Worm (Caenorhabditis elegans) whole organism, young adult: ENCODE measurements around the gene F20C5.6.
A peak's percentile ranks its signal among the peaks of the same experiment; 100 is the strongest.

Source experiments
- B0336.3 ChIP-seq: fragments of 200-800 bp; sonication (Bioruptor generic); IDR thresholded peaks from 2 replicates; pipeline ENCODE4 v1.3.6; 2022; ENCODE audit warnings: missing genetic modification characterization, missing compliant biosample characterization
- D2030.7 ChIP-seq: fragments of 200-800 bp; sonication (Bioruptor generic); IDR thresholded peaks from 2 replicates; pipeline ENCODE4 v1.3.6; 2022; ENCODE audit warnings: missing genetic modification reagents, missing genetic modification characterization, missing compliant biosample characterization
- F39B2.1 ChIP-seq: fragments of 200-800 bp; sonication (Bioruptor generic); IDR thresholded peaks from 2 replicates; pipeline ENCODE4 v1.3.6; 2022; ENCODE audit warnings: missing genetic modification reagents, missing genetic modification characterization, missing compliant biosample characterization
- F52B5.7 ChIP-seq: sonication (generic microtip); optimal IDR thresholded peaks from 2 replicates; lab custom pipeline; 2016; ENCODE audit warnings: mild to moderate bottlenecking, missing genetic modification characterization, missing compliant biosample characterization
- F57C9.4 ChIP-seq: sonication (generic microtip); optimal IDR thresholded peaks from 2 replicates; lab custom pipeline; 2017; ENCODE audit warnings: mild to moderate bottlenecking, missing genetic modification characterization, missing compliant biosample characterization
- T07F8.4 ChIP-seq: sonication (generic microtip); optimal IDR thresholded peaks from 2 replicates; lab custom pipeline; 2016; ENCODE audit warnings: mild to moderate bottlenecking, missing genetic modification characterization, moderate library complexity, missing compliant biosample characterization
- Y67H2A.10 ChIP-seq: fragments of 200-800 bp; sonication (Bioruptor generic); conservative IDR thresholded peaks from 2 replicates; pipeline ENCODE4 v1.3.6; 2022; ENCODE audit warnings: missing genetic modification reagents, missing genetic modification characterization, missing compliant biosample characterization
- Y95B8A.8 ChIP-seq: fragments of 200-800 bp; sonication (Bioruptor generic); IDR thresholded peaks from 2 replicates; pipeline ENCODE4 v1.3.6; 2022; ENCODE audit warnings: missing genetic modification reagents, missing genetic modification characterization, missing compliant biosample characterization
- ZK185.1 ChIP-seq: sonication (generic microtip); optimal IDR thresholded peaks from 2 replicates; lab custom pipeline; 2016; ENCODE audit warnings: mild to moderate bottlenecking, missing genetic modification characterization, missing compliant biosample characterization; ENCODE audit not compliant: poor library complexity, severe bottlenecking
- ama-1 ChIP-seq, 3 experiments: fragments of 150-350 bp in 1 of 3; sonication (generic microtip) in 2 of 3; optimal IDR thresholded peaks; 2 replicates each; lab custom pipeline; 2014 to 2018; ENCODE audit warnings: missing biosample characterization in 2 of 3, missing genetic modification characterization in 2 of 3, missing genetic modification reagents in 2 of 3
- aptf-2 ChIP-seq: fragments of 200-800 bp; sonication (Bioruptor generic); conservative IDR thresholded peaks from 2 replicates; pipeline ENCODE4 v1.3.6; 2022; ENCODE audit warnings: missing genetic modification reagents, missing genetic modification characterization, missing compliant biosample characterization
- atf-7 ChIP-seq: sonication (generic microtip); optimal IDR thresholded peaks from 2 replicates; lab custom pipeline; 2017; ENCODE audit warnings: mild to moderate bottlenecking, missing genetic modification characterization, missing compliant biosample characterization
- attf-3 ChIP-seq: fragments of 200-800 bp; sonication (Bioruptor generic); conservative IDR thresholded peaks from 2 replicates; pipeline ENCODE4 v1.3.6; 2022; ENCODE audit warnings: missing genetic modification reagents, missing genetic modification characterization, missing compliant biosample characterization
- attf-5 ChIP-seq: fragments of 200-800 bp; sonication (Bioruptor generic); optimal IDR thresholded peaks from 2 replicates; lab custom pipeline; 2018; ENCODE audit warnings: mild to moderate bottlenecking, missing genetic modification characterization, missing compliant biosample characterization
- bed-1 ChIP-seq: fragments of 200-800 bp; sonication (Bioruptor generic); IDR thresholded peaks from 2 replicates; pipeline ENCODE4 v1.3.6; 2022; ENCODE audit warnings: missing genetic modification reagents, missing genetic modification characterization, missing compliant biosample characterization
- cebp-1 ChIP-seq, 2 experiments: fragments of 200-800 bp in 1 of 2; sonication (Bioruptor generic) in 1 of 2; sonication (generic microtip) in 1 of 2; IDR thresholded peaks in 1 of 2; optimal IDR thresholded peaks in 1 of 2; 2 replicates each; pipeline versions ENCODE4 v1.3.6 to Lab custom; 2017 to 2022; ENCODE audit warnings: missing compliant biosample characterization in 2 of 2, missing genetic modification characterization in 2 of 2, mild to moderate bottlenecking in 1 of 2, missing genetic modification reagents in 1 of 2, moderate library complexity in 1 of 2
- ceh-27 ChIP-seq: fragments of 200-800 bp; sonication (Bioruptor generic); optimal IDR thresholded peaks from 2 replicates; lab custom pipeline; 2018; ENCODE audit warnings: mild to moderate bottlenecking, missing genetic modification characterization, moderate library complexity, missing compliant biosample characterization
- ceh-58 ChIP-seq: fragments of 200-800 bp; sonication (Bioruptor generic); IDR thresholded peaks from 2 replicates; pipeline ENCODE4 v1.3.6; 2022; ENCODE audit warnings: missing genetic modification characterization, missing compliant biosample characterization
- dpl-1 ChIP-seq: fragments of 150-350 bp; optimal IDR thresholded peaks from 2 replicates; lab custom pipeline; 2014; ENCODE audit warnings: missing biosample characterization, missing genetic modification reagents, missing genetic modification characterization
- ekl-4 ChIP-seq: fragments of 200-800 bp; sonication (Bioruptor generic); IDR thresholded peaks from 2 replicates; pipeline ENCODE4 v1.3.6; 2022; ENCODE audit warnings: missing genetic modification reagents, missing genetic modification characterization, missing compliant biosample characterization
- fkh-3 ChIP-seq: sonication (generic microtip); optimal IDR thresholded peaks from 2 replicates; lab custom pipeline; 2016; ENCODE audit warnings: mild to moderate bottlenecking, missing genetic modification characterization, missing compliant biosample characterization
- gei-17 ChIP-seq: fragments of 200-800 bp; sonication (Bioruptor generic); optimal IDR thresholded peaks from 2 replicates; lab custom pipeline; 2018; ENCODE audit warnings: mild to moderate bottlenecking, missing genetic modification characterization, missing compliant biosample characterization
- him-1 ChIP-seq: sonication (generic microtip); optimal IDR thresholded peaks from 2 replicates; lab custom pipeline; 2016; ENCODE audit warnings: missing genotype, missing genetic modification reagents, missing genetic modification characterization, missing compliant biosample characterization
- hlh-12 ChIP-seq: sonication (generic microtip); optimal IDR thresholded peaks from 2 replicates; lab custom pipeline; 2016; ENCODE audit warnings: missing genetic modification characterization, missing compliant biosample characterization
- hlh-26 ChIP-seq: fragments of 200-800 bp; sonication (Bioruptor generic); conservative IDR thresholded peaks from 2 replicates; pipeline ENCODE4 v1.3.6; 2022; ENCODE audit warnings: missing genetic modification reagents, missing genetic modification characterization, missing compliant biosample characterization
- let-526 ChIP-seq: fragments of 200-800 bp; sonication (Bioruptor generic); IDR thresholded peaks from 2 replicates; pipeline ENCODE4 v1.3.6; 2022; ENCODE audit warnings: missing genetic modification reagents, missing genetic modification characterization, missing compliant biosample characterization
- lin-35 ChIP-seq, 3 experiments: fragments of 150-350 bp in 2 of 3; sonication (generic microtip) in 1 of 3; optimal IDR thresholded peaks; 2 replicates each; lab custom pipeline; 2014 to 2018; ENCODE audit warnings: missing biosample characterization in 3 of 3, missing genetic modification characterization in 3 of 3, missing genetic modification reagents in 3 of 3
- lin-54 ChIP-seq: fragments of 200-800 bp; sonication (Bioruptor generic); optimal IDR thresholded peaks from 2 replicates; lab custom pipeline; 2018; ENCODE audit warnings: mild to moderate bottlenecking, missing genetic modification characterization, missing compliant biosample characterization
- lsl-1 ChIP-seq: fragments of 200-800 bp; sonication (Bioruptor generic); optimal IDR thresholded peaks from 2 replicates; lab custom pipeline; 2018; ENCODE audit warnings: mild to moderate bottlenecking, missing genetic modification characterization, moderate library complexity, missing compliant biosample characterization
- madf-10 ChIP-seq: sonication (generic microtip); optimal IDR thresholded peaks from 2 replicates; lab custom pipeline; 2016; ENCODE audit warnings: mild to moderate bottlenecking, missing genetic modification characterization, missing compliant biosample characterization
- madf-6 ChIP-seq: fragments of 200-800 bp; sonication (Bioruptor generic); IDR thresholded peaks from 2 replicates; pipeline ENCODE4 v1.3.6; 2022; ENCODE audit warnings: missing genetic modification reagents, missing genetic modification characterization, missing compliant biosample characterization
- madf-8 ChIP-seq: fragments of 200-800 bp; sonication (Bioruptor generic); conservative IDR thresholded peaks from 2 replicates; pipeline ENCODE4 v1.3.6; 2022; ENCODE audit warnings: missing genetic modification reagents, missing genetic modification characterization, missing compliant biosample characterization
- mel-28 ChIP-seq: sonication (generic microtip); optimal IDR thresholded peaks from 2 replicates; lab custom pipeline; 2016; ENCODE audit warnings: borderline replicate concordance, mild to moderate bottlenecking, missing genetic modification characterization, missing compliant biosample characterization
- mes-4 ChIP-seq: sonication (generic microtip); optimal IDR thresholded peaks from 2 replicates; lab custom pipeline; 2016; ENCODE audit warnings: missing genotype, missing genetic modification characterization, missing compliant biosample characterization
- mxl-1 ChIP-seq: sonication (generic microtip); optimal IDR thresholded peaks from 2 replicates; lab custom pipeline; 2016; ENCODE audit warnings: missing genetic modification characterization, missing compliant biosample characterization
- nfya-2 ChIP-seq: fragments of 200-800 bp; sonication (Bioruptor generic); IDR thresholded peaks from 2 replicates; pipeline ENCODE4 v1.3.6; 2022; ENCODE audit warnings: missing genetic modification reagents, missing genetic modification characterization, missing compliant biosample characterization
- nfyb-1 ChIP-seq: fragments of 200-800 bp; sonication (Bioruptor generic); IDR thresholded peaks from 2 replicates; pipeline ENCODE4 v1.3.6; 2022; ENCODE audit warnings: missing genetic modification reagents, missing genetic modification characterization, missing compliant biosample characterization
- nhr-80 ChIP-seq: sonication (generic microtip); optimal IDR thresholded peaks from 2 replicates; lab custom pipeline; 2016; ENCODE audit warnings: missing genetic modification characterization, missing compliant biosample characterization
- sdz-38 ChIP-seq: sonication (generic microtip); optimal IDR thresholded peaks from 2 replicates; lab custom pipeline; 2016; ENCODE audit warnings: missing genotype, missing genetic modification characterization, missing compliant biosample characterization
- snpc-1.3 ChIP-seq: sonication (generic microtip); optimal IDR thresholded peaks from 2 replicates; lab custom pipeline; 2017; ENCODE audit warnings: missing genetic modification characterization, mild to moderate bottlenecking, missing compliant biosample characterization, antibody characterized with exemption, moderate library complexity, missing genotype, missing genetic modification reagents; ENCODE audit not compliant: insufficient read depth
- snpc-3.4 ChIP-seq: sonication (generic microtip); optimal IDR thresholded peaks from 2 replicates; lab custom pipeline; 2017; ENCODE audit warnings: missing genetic modification characterization, mild to moderate bottlenecking, missing compliant biosample characterization, antibody characterized with exemption, moderate library complexity, missing genotype, missing genetic modification reagents
- tbx-9 ChIP-seq: sonication (generic microtip); optimal IDR thresholded peaks from 2 replicates; lab custom pipeline; 2016; ENCODE audit warnings: borderline replicate concordance, missing genetic modification characterization, inconsistent platforms, missing compliant biosample characterization
- tlf-1 ChIP-seq: fragments of 200-800 bp; sonication (Bioruptor generic); optimal IDR thresholded peaks from 2 replicates; lab custom pipeline; 2018; ENCODE audit warnings: mild to moderate bottlenecking, missing genetic modification characterization, missing compliant biosample characterization
- zfh-2 ChIP-seq: fragments of 200-800 bp; sonication (Bioruptor generic); conservative IDR thresholded peaks from 2 replicates; pipeline ENCODE4 v1.3.6; 2022; ENCODE audit warnings: missing genetic modification reagents, missing genetic modification characterization, missing compliant biosample characterization
- ztf-26 ChIP-seq: sonication (generic microtip); optimal IDR thresholded peaks from 2 replicates; lab custom pipeline; 2017; ENCODE audit warnings: missing genetic modification characterization, missing compliant biosample characterization

Gene F20C5.6

DNA sequence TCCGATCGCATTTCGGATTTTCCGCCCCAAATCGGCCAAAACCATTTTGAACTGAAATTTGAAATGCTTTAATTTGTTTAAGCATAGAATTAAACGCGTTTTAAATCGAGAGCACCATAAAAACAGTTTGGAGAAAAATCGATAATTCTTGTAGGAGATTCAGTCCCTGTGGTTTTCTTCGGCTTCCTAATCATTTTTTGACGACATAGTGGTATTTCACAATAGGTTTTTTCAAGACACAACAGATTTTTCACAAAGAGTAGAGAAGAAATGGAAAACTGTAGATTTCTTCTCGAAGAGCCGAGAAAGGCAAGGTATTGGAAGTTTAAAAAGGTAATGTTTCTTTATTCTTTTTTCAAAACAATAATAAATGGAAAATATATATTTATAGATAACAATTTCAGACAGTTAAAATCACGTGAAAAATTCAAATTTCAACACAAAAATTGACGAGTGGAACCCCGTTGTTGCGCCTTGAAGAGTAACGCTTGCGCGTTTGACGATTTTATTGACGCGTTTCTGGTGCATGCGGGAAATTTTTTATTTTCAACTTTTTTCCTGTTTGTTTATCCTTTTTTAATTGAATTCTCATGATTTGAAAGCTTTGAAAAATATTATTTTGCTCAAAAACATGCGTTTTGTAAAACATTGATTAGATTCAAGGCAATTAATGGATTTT, 29.2 kb downstream of the F20C5.6 start, which contains the start of gene F21D5.7 (continued):
- TF ChIP-seq mes-4 (tag; lab: Kevin White, UChicago) (no peak), ceh-27 (GFP tag; lab: Kevin White, UChicago) (peak; percentile 43), ceh-58 (no peak), F39B2.1 (GFP tag; lab: Robert Waterston, UW) (no peak), ztf-26 (no peak), F57C9.4 (tag; lab: Kevin White, UChicago) (no peak), cebp-1 (GFP tag; IDR thresholded peaks at IDR 0.05; lab: Robert Waterston, UW) (peak; percentile 22; the same call in 1 of the 2 replicates), cebp-1 (tag; optimal IDR thresholded peaks at IDR 0.05; lab: Kevin White, UChicago) (peak; percentile 93), nfyb-1 (peak; percentile 79), ZK185.1 (tag; lab: Kevin White, UChicago) (peak; percentile 63), madf-8 (GFP tag; lab: Robert Waterston, UW) (peak; percentile 36), mel-28 (tag; lab: Kevin White, UChicago) (no peak), nhr-80 (tag; lab: Kevin White, UChicago) (peak; percentile 67), mxl-1 (no peak), snpc-1.3 (peak; percentile 34), lsl-1 (GFP tag; lab: Kevin White, UChicago) (peak; percentile 55), tlf-1 (GFP tag; lab: Kevin White, UChicago) (peak; percentile 60), sdz-38 (tag; lab: Kevin White, UChicago) (no peak), aptf-2 (GFP tag; lab: Robert Waterston, UW) (no peak), D2030.7 (GFP tag; lab: Robert Waterston, UW) (peak; percentile 27; the same call in 1 of the 2 replicates), madf-6 (peak; percentile 69), madf-10 (peak; percentile 69), ama-1 (optimal IDR thresholded peaks at IDR 0.05; lab: Kevin White, UChicago) (no peak), ama-1 (GFP tag; optimal IDR thresholded peaks at IDR 0.05; lab: Kevin White, UChicago) (no peak), gei-17 (GFP tag; lab: Kevin White, UChicago) (no peak), T07F8.4 (tag; lab: Kevin White, UChicago) (no peak), B0336.3 (GFP tag; lab: Robert Waterston, UW) (peak; percentile 71; the same call in 1 of the 2 replicates), ekl-4 (GFP tag; lab: Robert Waterston, UW) (peak; percentile 68; the same call in 1 of the 2 replicates), hlh-12 (no peak), snpc-3.4 (tag; lab: Kevin White, UChicago) (no peak), dpl-1 (GFP tag; lab: Kevin White, UChicago) (peak; percentile 13), bed-1 (GFP tag; lab: Robert Waterston, UW) (no peak), Y67H2A.10 (GFP tag; lab: Robert Waterston, UW) (no peak), fkh-3 (tag; lab: Kevin White, UChicago) (no peak), attf-5 (GFP tag; lab: Kevin White, UChicago) (peak; percentile 90), attf-3 (GFP tag; lab: Robert Waterston, UW) (0 out of 2 replicates have a peak, but pooled peaks have one; percentile 41)

DNA sequence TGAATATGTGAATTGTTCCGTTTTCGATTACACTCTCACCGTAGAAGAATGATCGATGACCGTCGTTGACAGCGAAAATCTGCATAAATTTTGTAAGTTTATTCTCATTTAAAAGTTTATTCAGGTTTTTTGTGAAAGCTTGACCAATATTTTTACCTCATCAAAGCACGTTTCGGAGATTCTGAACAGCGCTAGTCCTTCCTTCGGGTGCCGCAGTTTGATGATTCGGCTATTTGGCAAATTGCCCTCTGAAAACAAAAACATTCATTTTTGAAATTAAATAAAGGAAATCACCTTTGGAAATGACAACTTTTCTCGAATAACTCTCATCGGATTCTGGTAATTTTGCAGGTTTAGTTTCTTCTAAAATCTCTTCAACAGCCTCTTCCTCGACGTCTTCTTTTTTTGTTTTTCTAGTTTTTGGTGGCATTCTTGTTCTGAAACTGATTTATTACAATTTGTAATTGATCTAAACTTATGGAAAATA, 32.0 kb downstream of the F20C5.6 start, which contains the start of gene F21D5.6:
F21D5.6 (minus strand) TSS at position 437 of the 487 bp plus-strand sequence.
- TF ChIP-seq nfyb-1: peak; percentile 57; the same call in 1 of the 2 replicates
- TF ChIP-seq lin-35 (GFP tag; optimal IDR thresholded peaks at IDR 0.05; lab: Kevin White, UChicago): peak in 1 of 3 experiments; percentile 48
- no peak for TF ChIP-seq nfya-2
- no peak for TF ChIP-seq sdz-38 (tag; lab: Kevin White, UChicago)
- TF ChIP-seq zfh-2 (GFP tag; lab: Robert Waterston, UW): no peak
- no peak for TF ChIP-seq tbx-9 (tag; lab: Kevin White, UChicago)
- TF ChIP-seq atf-7 (tag; lab: Kevin White, UChicago): no peak
- TF ChIP-seq him-1 (tag; lab: Kevin White, UChicago): no peak
- TF ChIP-seq aptf-2 (GFP tag; lab: Robert Waterston, UW): no peak
- TF ChIP-seq hlh-26 (GFP tag; lab: Robert Waterston, UW): no peak
- no peak for TF ChIP-seq ceh-27 (GFP tag; lab: Kevin White, UChicago)
- no peak for TF ChIP-seq F52B5.7 (tag; lab: Kevin White, UChicago)
- no peak for TF ChIP-seq madf-8 (GFP tag; lab: Robert Waterston, UW)
- no peak for TF ChIP-seq Y95B8A.8 (GFP tag; lab: Robert Waterston, UW)
- no peak for TF ChIP-seq lin-54 (GFP tag; lab: Kevin White, UChicago)
- no peak for TF ChIP-seq let-526 (GFP tag; lab: Robert Waterston, UW)
- peak; percentile 8 for TF ChIP-seq snpc-3.4 (tag; lab: Kevin White, UChicago)
- TF ChIP-seq B0336.3 (GFP tag; lab: Robert Waterston, UW): 0 out of 2 replicates have a peak, but pooled peaks have one; percentile 24
